Fruit fly (Drosophila melanogaster): ENCODE measurements around the gene CG14196.
A peak's percentile ranks its signal among the peaks of the same experiment; 100 is the strongest.

Gene CG14196

DNA sequence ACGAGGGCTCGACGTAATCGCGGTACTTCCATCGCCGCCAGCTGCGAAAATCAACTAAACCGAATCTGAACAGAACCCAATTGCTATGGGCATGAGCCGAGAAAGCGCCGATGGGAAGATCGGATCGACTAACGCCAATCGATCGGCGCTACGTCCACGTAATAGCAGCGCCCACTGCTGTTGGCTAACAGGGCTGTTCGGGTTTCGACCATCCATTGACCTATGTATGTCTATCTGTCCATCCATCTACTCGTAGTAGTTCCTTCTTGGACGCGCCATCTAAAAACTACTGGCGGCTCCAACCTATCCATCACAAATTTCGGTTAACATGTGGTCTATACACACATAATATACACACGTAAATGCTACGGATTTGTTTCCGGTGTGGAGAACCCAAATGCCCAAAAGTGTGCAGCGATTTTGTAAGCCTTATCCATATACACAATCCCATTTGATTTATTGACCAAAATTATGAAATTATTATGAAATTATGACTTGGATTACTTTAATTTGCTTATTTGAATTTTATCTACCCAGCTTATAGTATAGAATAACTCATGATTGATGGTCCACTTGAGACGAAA lies at the start of gene CG14196:
CG14196 (minus strand) TSS at position 51 of the 584 bp plus-strand sequence.
- TF ChIP-seq CG17801 (GFP tag; optimal IDR thresholded peaks at IDR 0.05; ENCODE audit: partially characterized antibody) = no peak

DNA sequence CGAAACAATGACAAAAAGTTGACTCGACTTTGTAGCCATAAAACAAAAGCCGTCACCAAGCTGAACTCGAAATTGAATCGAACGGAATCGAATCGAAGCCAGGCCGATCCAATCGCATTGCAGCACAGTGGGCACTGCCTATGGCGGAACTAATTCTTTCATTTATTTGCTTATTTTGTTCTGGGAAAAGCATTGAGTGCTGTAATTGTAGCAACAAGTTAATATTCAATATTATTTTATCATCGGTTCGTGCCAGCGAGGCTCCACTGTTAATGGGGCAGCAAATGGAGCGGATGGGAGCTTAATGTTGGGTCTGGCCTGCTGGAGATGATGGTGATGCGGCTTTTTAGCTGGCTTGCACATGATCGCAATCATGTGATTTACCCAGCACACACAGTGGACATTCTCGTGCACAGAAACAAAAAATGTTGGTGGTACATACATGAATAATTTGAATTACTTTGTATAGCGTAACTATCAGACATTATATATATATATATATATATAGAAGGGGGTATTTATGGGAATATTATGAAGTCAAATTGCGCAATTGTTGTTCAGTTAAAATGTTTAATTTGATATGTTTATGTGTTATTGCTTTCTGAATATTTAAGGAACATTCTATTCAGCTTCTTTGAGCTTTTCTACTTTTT lies 47.8 kb upstream of the CG14196 start:
- TF ChIP-seq CG17801 (GFP tag; optimal IDR thresholded peaks at IDR 0.05; ENCODE audit: partially characterized antibody) = peak; percentile 90

DNA sequence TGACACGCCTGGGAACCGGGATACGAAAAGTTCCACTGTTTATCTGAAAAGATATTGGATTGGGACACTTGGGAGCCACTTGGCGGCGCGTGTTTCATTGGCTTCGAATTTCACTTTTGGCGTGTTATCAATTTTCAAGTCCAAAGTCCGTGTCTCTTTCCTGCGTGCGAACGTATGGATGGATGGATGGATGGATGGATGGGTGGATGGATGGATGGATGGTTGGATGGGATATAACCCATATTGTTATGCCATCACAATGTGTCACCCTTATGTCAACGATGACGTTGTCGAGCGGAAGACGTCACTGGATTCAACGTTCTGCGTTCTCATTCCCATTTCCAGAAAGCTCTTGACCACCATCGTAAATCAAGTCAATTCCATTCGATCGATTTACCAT lies 46.1 kb upstream of the CG14196 start:
- TF ChIP-seq CG17801 (GFP tag; optimal IDR thresholded peaks at IDR 0.05; ENCODE audit: partially characterized antibody) = no peak

DNA sequence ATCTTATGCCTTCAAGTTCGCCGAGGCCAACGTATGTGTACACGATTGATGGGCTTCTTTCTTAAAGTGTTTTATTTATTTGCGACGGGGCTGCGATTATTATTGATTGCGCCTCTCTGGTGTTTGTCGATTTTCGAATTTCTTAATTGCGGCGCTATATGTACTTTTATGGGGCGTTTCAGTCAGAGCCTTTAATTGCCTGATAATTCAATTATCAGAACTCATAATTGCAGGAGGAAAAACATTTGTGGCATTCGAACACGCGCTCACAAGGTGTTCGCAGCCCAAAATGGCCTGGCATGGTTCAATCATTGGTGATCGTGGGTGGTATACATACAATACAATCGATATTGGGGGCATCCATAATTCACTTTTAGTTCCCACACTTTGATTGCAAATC lies 44.6 kb upstream of the CG14196 start:
- no peak for TF ChIP-seq CG17801 (GFP tag; optimal IDR thresholded peaks at IDR 0.05; ENCODE audit: partially characterized antibody)

dm6 chrX:19285441-19285840 lies 43.8 kb upstream of the CG14196 start:
- no peak for TF ChIP-seq CG17801 (GFP tag; optimal IDR thresholded peaks at IDR 0.05; ENCODE audit: partially characterized antibody)

DNA sequence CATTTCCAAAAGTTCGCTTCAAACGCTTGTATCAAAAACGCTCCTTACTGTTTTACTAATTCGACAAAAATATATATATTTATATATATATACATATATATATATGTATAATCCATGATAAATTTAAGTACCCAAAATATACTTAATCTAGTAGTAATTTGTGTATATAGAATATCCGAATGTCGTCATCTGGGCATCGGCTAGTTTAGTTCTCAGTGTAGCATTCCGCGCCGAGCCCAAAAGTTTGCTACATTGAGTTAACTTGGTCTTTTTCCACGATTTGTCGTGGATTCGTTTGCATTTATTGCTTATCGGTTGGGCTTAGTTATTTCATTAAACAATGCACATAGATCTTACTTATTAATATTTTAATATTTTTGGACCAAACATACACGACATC lies 39.6 kb upstream of the CG14196 start:
- TF ChIP-seq CG17801 (GFP tag; optimal IDR thresholded peaks at IDR 0.05; ENCODE audit: partially characterized antibody) = no peak

DNA sequence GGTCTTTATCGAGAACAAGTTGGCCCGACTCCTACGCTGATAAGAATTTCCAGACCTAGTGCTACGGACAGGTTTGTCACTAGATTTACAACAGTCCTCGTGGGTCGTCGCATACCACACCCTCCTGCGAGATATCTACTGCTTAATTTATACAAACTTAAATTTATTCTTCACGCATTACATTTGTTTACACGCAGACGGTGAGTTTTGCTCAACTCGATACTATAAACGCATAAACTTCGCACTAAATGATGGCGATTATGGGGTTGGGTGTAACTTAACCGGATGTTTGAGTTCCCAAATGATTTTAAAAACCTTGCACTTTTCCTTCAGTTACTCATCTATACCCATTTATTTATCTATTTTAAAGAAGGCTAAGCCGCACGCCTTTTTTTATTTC lies 39.0 kb upstream of the CG14196 start:
- no peak for TF ChIP-seq CG17801 (GFP tag; optimal IDR thresholded peaks at IDR 0.05; ENCODE audit: partially characterized antibody)

DNA sequence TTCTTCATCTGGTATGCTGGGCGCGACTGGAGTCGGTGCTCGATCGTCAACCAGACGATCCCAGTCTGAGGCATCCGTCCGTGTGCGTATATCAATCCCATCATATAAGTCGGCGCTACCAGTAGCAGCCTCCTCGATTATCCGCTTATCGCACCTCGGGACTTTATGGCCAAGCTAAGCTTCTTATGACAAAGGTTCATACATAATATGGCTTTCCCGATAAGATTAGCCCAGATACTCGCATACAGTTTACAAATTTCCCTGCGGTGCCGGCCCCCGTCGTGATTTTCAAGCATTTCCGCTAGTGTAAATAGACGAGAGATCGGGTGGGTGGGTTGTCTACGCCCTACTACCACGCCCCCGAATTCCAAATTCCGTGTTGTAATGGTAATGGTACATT lies 38.6 kb upstream of the CG14196 start, which contains the start of gene CG8028:
CG8028 (minus strand) TSS at position 101 of the 400 bp plus-strand sequence.
- TF ChIP-seq CG17801 (GFP tag; optimal IDR thresholded peaks at IDR 0.05; ENCODE audit: partially characterized antibody) = no peak

DNA sequence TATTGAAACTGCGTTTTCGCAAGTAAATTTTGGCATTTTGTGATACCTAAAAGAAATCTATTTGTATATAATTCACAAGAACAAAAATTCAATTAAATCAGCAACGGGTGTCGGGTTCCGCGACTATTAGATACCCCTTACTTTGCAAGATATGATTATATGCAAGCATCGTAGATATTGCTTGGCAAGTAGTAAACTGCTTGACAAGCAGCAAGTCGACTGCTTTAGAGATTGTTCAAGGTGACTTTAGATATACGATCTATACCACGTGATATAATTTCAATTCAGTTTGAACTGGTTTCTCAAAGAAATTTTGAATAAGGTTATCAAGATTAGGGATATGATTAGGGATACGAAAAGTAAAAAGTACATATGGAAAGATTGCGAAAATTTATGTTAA lies 36.8 kb upstream of the CG14196 start:
- no peak for TF ChIP-seq CG17801 (GFP tag; optimal IDR thresholded peaks at IDR 0.05; ENCODE audit: partially characterized antibody)

DNA sequence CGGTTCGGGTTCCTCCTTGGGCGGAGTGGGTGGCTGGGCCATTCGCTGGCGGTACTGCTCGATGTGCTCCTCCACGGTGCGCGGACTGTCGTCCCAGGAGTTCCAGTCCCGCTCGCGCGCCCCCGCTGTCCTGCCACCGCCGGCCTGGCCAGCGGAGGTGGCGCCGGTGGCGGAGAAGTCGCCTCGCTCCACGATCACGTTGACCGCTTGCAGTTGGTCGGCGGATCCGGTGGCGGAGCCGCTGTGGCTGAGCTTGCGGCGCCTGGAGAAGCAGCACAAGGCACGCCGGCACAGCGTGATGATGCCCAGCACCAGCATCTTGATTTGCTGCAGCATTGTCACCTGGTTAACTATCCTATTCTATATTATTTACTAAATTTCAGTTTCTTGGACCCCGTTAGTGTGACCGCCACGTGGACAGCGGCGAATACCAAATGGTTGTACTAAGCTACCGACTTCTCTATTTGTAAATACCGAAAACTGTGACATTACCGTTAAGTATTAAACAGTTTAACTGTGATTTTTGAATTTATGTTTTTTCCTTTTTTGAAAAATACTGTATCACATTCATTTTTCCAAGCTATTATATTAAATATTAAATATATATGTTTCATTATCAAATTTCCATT lies 35.0 kb upstream of the CG14196 start, which contains the start of the genes CG32537 and CG32536:
CG32537 (minus strand) TSS at position 51 of the 629 bp plus-strand sequence.
CG32536 (minus strand) TSS at position 410 of the 629 bp plus-strand sequence.
- no peak for TF ChIP-seq CG17801 (GFP tag; optimal IDR thresholded peaks at IDR 0.05; ENCODE audit: partially characterized antibody)

dm6 chrX:19268484-19269068 lies 26.9 kb upstream of the CG14196 start, which contains the start of gene CG8010:
Gene CG8010, minus strand, starts transcription at chrX:19268896.
- peak; percentile 78 for TF ChIP-seq CG17801 (GFP tag; optimal IDR thresholded peaks at IDR 0.05; ENCODE audit: partially characterized antibody)

- TF ChIP-seq CG17801 (GFP tag; optimal IDR thresholded peaks at IDR 0.05; ENCODE audit: partially characterized antibody) = no peak
Measured at dm6 chrX:19265802-19266479, 24.3 kb upstream of the CG14196 start.

DNA sequence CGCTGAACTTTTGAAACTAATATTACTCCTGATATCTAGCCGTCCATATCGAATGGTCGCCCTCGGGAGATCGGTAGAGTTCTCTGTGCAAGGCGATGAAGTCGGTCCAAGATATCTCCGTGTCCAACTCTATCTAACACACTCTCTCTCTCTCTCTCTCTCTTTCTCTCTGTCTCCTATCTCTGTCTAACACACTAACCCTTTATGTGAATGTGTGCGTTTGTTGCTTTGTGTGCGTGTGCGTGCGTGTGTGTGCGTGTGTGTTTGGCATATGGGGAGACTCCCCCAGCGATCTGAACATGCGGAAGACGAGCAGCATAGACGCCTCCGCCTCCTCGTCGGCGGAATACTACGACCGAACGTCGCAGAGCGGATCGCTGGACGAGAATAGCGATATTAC lies 22.8 kb upstream of the CG14196 start:
- TF ChIP-seq CG17801 (GFP tag; optimal IDR thresholded peaks at IDR 0.05; ENCODE audit: partially characterized antibody) = no peak

DNA sequence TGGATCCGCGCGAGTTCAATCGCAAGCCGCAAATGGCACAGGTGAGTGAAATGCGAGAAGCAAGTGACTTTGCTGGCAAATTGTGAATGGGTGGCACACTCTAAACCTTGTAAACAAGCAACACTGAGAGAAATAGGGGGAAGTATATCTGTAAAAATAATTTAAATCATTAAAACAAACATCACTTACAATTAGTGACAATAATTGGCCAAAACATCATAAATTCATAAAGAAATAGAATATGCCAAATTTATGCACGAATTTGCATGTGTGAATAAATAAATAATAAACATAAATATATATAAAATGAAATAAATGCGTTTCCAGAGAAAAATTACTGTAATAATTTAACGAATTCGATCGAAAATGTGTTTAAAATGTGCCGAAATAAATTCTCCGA lies 20.9 kb upstream of the CG14196 start:
- peak; percentile 49 for TF ChIP-seq CG17801 (GFP tag; optimal IDR thresholded peaks at IDR 0.05; ENCODE audit: partially characterized antibody)

DNA sequence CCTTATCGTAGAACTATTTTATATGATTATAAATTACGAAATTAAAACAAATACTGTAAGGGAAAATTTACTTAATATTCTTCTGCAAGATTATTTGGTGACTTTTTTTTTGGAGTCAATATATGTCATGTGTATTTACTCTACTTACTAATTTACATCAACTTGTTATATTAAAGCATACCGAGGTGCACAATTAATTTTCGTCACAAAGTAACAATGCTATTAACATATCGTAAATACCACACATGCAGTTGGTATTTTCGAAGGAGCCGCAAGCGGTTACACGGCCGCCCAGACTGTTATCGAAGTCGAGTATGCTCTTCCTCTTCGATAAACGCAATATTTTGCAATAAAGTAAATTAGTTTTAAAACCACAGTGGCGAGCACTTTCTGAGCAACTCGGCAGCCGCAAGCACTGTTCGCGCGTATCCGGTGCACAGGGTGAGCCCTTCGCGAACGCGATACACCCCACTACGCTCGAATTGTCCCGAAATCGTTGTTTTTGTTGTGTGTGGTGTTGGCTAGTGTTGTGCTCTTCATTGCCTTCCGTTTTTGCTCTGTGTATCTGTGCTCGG lies 20.0 kb upstream of the CG14196 start, which contains the start of gene Vav:
Vav (plus strand) TSS at position 293 of the 575 bp plus-strand sequence.
- peak; percentile 38 for TF ChIP-seq CG17801 (GFP tag; optimal IDR thresholded peaks at IDR 0.05; ENCODE audit: partially characterized antibody)
